Worm (Caenorhabditis elegans) whole organism, L1 larva: Measurements from ENCODE around the gene T05H10.1.

Source experiments
- C04F5.9 ChIP-seq: sonication (generic microtip); optimal IDR thresholded peaks from 2 replicates; lab custom pipeline; 2016; ENCODE audit warnings: missing genetic modification characterization, missing compliant biosample characterization
- C16A3.4 ChIP-seq: fragments of 150-350 bp; optimal IDR thresholded peaks from 2 replicates; lab custom pipeline; 2014; ENCODE audit warnings: missing biosample characterization, missing genetic modification characterization
- F16B12.6 ChIP-seq: fragments of 150-350 bp; optimal IDR thresholded peaks from 2 replicates; lab custom pipeline; 2014; ENCODE audit warnings: missing biosample characterization, missing genetic modification characterization
- Y116A8C.19 ChIP-seq: sonication (generic microtip); optimal IDR thresholded peaks from 2 replicates; lab custom pipeline; 2016; ENCODE audit warnings: missing compliant biosample characterization, missing genetic modification characterization, borderline replicate concordance
- aha-1 ChIP-seq: fragments of 150-350 bp; optimal IDR thresholded peaks from 2 replicates; lab custom pipeline; 2014; ENCODE audit warnings: missing biosample characterization, missing genetic modification characterization
- alr-1 ChIP-seq: fragments of 200-800 bp; sonication (Bioruptor generic); optimal IDR thresholded peaks from 2 replicates; lab custom pipeline; 2018; ENCODE audit warnings: borderline replicate concordance, mild to moderate bottlenecking, missing genetic modification characterization, missing compliant biosample characterization
- ama-1 ChIP-seq: fragments of 150-350 bp; optimal IDR thresholded peaks from 2 replicates; lab custom pipeline; 2014
- ceh-8 ChIP-seq: fragments of 200-800 bp; sonication (Bioruptor generic); optimal IDR thresholded peaks from 2 replicates; lab custom pipeline; 2018; ENCODE audit warnings: mild to moderate bottlenecking, missing genetic modification characterization, moderate library complexity, missing compliant biosample characterization
- ceh-82 ChIP-seq, 3 experiments: fragments of 150-350 bp in 1 of 3; sonication (generic microtip) in 2 of 3; optimal IDR thresholded peaks; 2 replicates each; lab custom pipeline; 2014 to 2017; ENCODE audit warnings: missing biosample characterization in 3 of 3, missing genetic modification characterization in 3 of 3
- ceh-88 ChIP-seq: fragments of 200-800 bp; sonication (Bioruptor generic); IDR thresholded peaks from 2 replicates; pipeline ENCODE4 v1.3.6; 2022; ENCODE audit warnings: missing genetic modification characterization, missing compliant biosample characterization
- ceh-90 ChIP-seq: sonication (generic microtip); optimal IDR thresholded peaks from 2 replicates; lab custom pipeline; 2016; ENCODE audit warnings: missing genetic modification characterization, missing compliant biosample characterization
- ces-1 ChIP-seq: fragments of 150-350 bp; optimal IDR thresholded peaks from 2 replicates; lab custom pipeline; 2014; ENCODE audit warnings: missing biosample characterization, missing genetic modification reagents, missing genetic modification characterization
- dpl-1 ChIP-seq, 3 experiments: fragments of 150-350 bp in 2 of 3; sonication (generic microtip) in 1 of 3; optimal IDR thresholded peaks; 2 replicates each; lab custom pipeline; 2014 to 2017; ENCODE audit warnings: missing biosample characterization in 3 of 3, missing genetic modification characterization in 3 of 3, missing genetic modification reagents in 3 of 3
- efl-1 ChIP-seq, 4 experiments: fragments of 150-350 bp; optimal IDR thresholded peaks in 3 of 4; peaks in 1 of 4; 1 replicate in 1 of 4; 2 replicates in 3 of 4; lab custom pipeline; 2014; ENCODE audit warnings: missing biosample characterization in 2 of 4, missing genetic modification characterization in 2 of 4, missing genetic modification reagents in 2 of 4
- efl-3 ChIP-seq: fragments of 200-800 bp; sonication (Bioruptor generic); optimal IDR thresholded peaks from 2 replicates; lab custom pipeline; 2018; ENCODE audit warnings: mild to moderate bottlenecking, missing genetic modification characterization, missing compliant biosample characterization
- egl-27 ChIP-seq, 2 experiments: fragments of 150-350 bp in 1 of 2; sonication (generic microtip); optimal IDR thresholded peaks; 3 replicates each; lab custom pipeline; 2017 to 2018; ENCODE audit warnings: missing biosample characterization in 2 of 2, missing genetic modification characterization in 2 of 2, missing genetic modification reagents in 2 of 2
- elt-3 ChIP-seq, 6 experiments: fragments of 150-350 bp in 1 of 6; sonication (generic microtip); optimal IDR thresholded peaks; 2 replicates each; lab custom pipeline; 2017 to 2018; ENCODE audit warnings: missing biosample characterization in 6 of 6, missing genetic modification characterization in 6 of 6, inconsistent platforms in 1 of 6
- fkh-4 ChIP-seq: sonication (generic microtip); optimal IDR thresholded peaks from 2 replicates; lab custom pipeline; 2016; ENCODE audit warnings: missing compliant biosample characterization, missing genetic modification characterization, borderline replicate concordance
- fos-1 ChIP-seq: fragments of 150-350 bp; optimal IDR thresholded peaks from 2 replicates; lab custom pipeline; 2014; ENCODE audit warnings: missing biosample characterization, missing genetic modification characterization
- hlh-17 ChIP-seq: fragments of 200-800 bp; sonication (Bioruptor generic); optimal IDR thresholded peaks from 2 replicates; lab custom pipeline; 2018; ENCODE audit warnings: missing genetic modification characterization, mild to moderate bottlenecking, missing compliant biosample characterization, moderate library complexity, borderline replicate concordance
- hlh-4 ChIP-seq: sonication (generic microtip); optimal IDR thresholded peaks from 2 replicates; lab custom pipeline; 2016; ENCODE audit warnings: mild to moderate bottlenecking, missing genetic modification characterization, missing compliant biosample characterization
- isw-1 ChIP-seq: fragments of 200-800 bp; sonication (Bioruptor generic); IDR thresholded peaks from 2 replicates; pipeline ENCODE4 v1.3.6; 2022; ENCODE audit warnings: missing genetic modification characterization, missing compliant biosample characterization
- lin-13 ChIP-seq: fragments of 150-350 bp; optimal IDR thresholded peaks from 2 replicates; lab custom pipeline; 2014; ENCODE audit warnings: missing biosample characterization, missing genetic modification reagents, missing genetic modification characterization
- lin-35 ChIP-seq, 2 experiments: fragments of 150-350 bp; optimal IDR thresholded peaks; 2 replicates each; lab custom pipeline; 2014; ENCODE audit warnings: missing biosample characterization in 2 of 2, missing genetic modification characterization in 2 of 2, missing genetic modification reagents in 2 of 2
- lin-39 ChIP-seq: fragments of 150-350 bp; optimal IDR thresholded peaks from 2 replicates; lab custom pipeline; 2014; ENCODE audit warnings: missing biosample characterization, missing genetic modification reagents, missing genetic modification characterization
- lir-3 ChIP-seq: sonication (generic microtip); optimal IDR thresholded peaks from 2 replicates; lab custom pipeline; 2016; ENCODE audit warnings: mild to moderate bottlenecking, missing genetic modification characterization, moderate library complexity, missing compliant biosample characterization; ENCODE audit not compliant: poor library complexity
- lsy-2 ChIP-seq, 2 experiments: fragments of 150-350 bp; optimal IDR thresholded peaks; 2 replicates each; lab custom pipeline; 2014; ENCODE audit warnings: missing biosample characterization in 2 of 2, missing genetic modification characterization in 2 of 2
- mab-9 ChIP-seq: fragments of 200-800 bp; sonication (Bioruptor generic); IDR thresholded peaks from 2 replicates; pipeline ENCODE4 v1.3.6; 2022; ENCODE audit warnings: missing genetic modification reagents, missing genetic modification characterization, missing compliant biosample characterization
- mef-2 ChIP-seq: fragments of 150-350 bp; optimal IDR thresholded peaks from 2 replicates; lab custom pipeline; 2014; ENCODE audit warnings: missing biosample characterization, missing genetic modification characterization
- mep-1 ChIP-seq: fragments of 150-350 bp; optimal IDR thresholded peaks from 2 replicates; lab custom pipeline; 2014; ENCODE audit warnings: missing biosample characterization, missing genetic modification characterization
- nhr-11 ChIP-seq: fragments of 150-350 bp; optimal IDR thresholded peaks from 2 replicates; lab custom pipeline; 2014; ENCODE audit warnings: missing biosample characterization, missing genetic modification characterization
- nhr-12 ChIP-seq: sonication (generic microtip); optimal IDR thresholded peaks from 2 replicates; lab custom pipeline; 2017; ENCODE audit warnings: missing biosample characterization, missing genetic modification characterization
- nhr-19 ChIP-seq: fragments of 200-800 bp; sonication (Bioruptor generic); conservative IDR thresholded peaks from 2 replicates; pipeline ENCODE4 v1.3.6; 2022; ENCODE audit warnings: missing genetic modification characterization, missing compliant biosample characterization
- nhr-20 ChIP-seq: sonication (generic microtip); optimal IDR thresholded peaks from 2 replicates; lab custom pipeline; 2016; ENCODE audit warnings: mild to moderate bottlenecking, missing genetic modification characterization, missing compliant biosample characterization
- nhr-237 ChIP-seq: fragments of 150-350 bp; optimal IDR thresholded peaks from 2 replicates; lab custom pipeline; 2014; ENCODE audit warnings: missing biosample characterization, missing genetic modification characterization
- nhr-28 ChIP-seq: fragments of 150-350 bp; optimal IDR thresholded peaks from 2 replicates; lab custom pipeline; 2014; ENCODE audit warnings: missing biosample characterization, missing genetic modification characterization
- nhr-71 ChIP-seq: sonication (generic microtip); optimal IDR thresholded peaks from 2 replicates; lab custom pipeline; 2016; ENCODE audit warnings: mild to moderate bottlenecking, missing genetic modification characterization, moderate library complexity, missing compliant biosample characterization
- nhr-77 ChIP-seq: fragments of 150-350 bp; optimal IDR thresholded peaks from 2 replicates; lab custom pipeline; 2014; ENCODE audit warnings: missing biosample characterization, missing genetic modification characterization
- nhr-84 ChIP-seq: sonication (generic microtip); optimal IDR thresholded peaks from 2 replicates; lab custom pipeline; 2017; ENCODE audit warnings: missing biosample characterization, missing genetic modification characterization
- nhr-85 ChIP-seq: sonication (generic microtip); peaks from one replicate; lab custom pipeline; 2016; ENCODE audit warnings: missing genetic modification characterization, inconsistent platforms, missing compliant biosample characterization
- pqm-1 ChIP-seq: sonication (generic microtip); optimal IDR thresholded peaks from 3 replicates; lab custom pipeline; 2017; ENCODE audit warnings: missing biosample characterization, missing genetic modification characterization
- rnt-1 ChIP-seq: sonication (generic microtip); optimal IDR thresholded peaks from 2 replicates; lab custom pipeline; 2016; ENCODE audit warnings: mild to moderate bottlenecking, missing genetic modification characterization, moderate library complexity, missing compliant biosample characterization
- skn-1 ChIP-seq: fragments of 150-350 bp; optimal IDR thresholded peaks from 2 replicates; lab custom pipeline; 2014; ENCODE audit warnings: missing biosample characterization, missing genetic modification characterization
- snpc-4 ChIP-seq: fragments of 150-350 bp; optimal IDR thresholded peaks from 2 replicates; lab custom pipeline; 2014; ENCODE audit warnings: missing biosample characterization, missing genetic modification characterization
- sup-37 ChIP-seq: fragments of 200-800 bp; sonication (Bioruptor generic); optimal IDR thresholded peaks from 2 replicates; lab custom pipeline; 2018; ENCODE audit warnings: mild to moderate bottlenecking, missing genetic modification characterization, missing compliant biosample characterization
- unc-130 ChIP-seq: fragments of 150-350 bp; optimal IDR thresholded peaks from 2 replicates; lab custom pipeline; 2017; ENCODE audit warnings: missing biosample characterization, missing genetic modification characterization, inconsistent platforms
- unc-30 ChIP-seq: sonication (generic microtip); optimal IDR thresholded peaks from 2 replicates; lab custom pipeline; 2017; ENCODE audit warnings: missing biosample characterization, missing genetic modification characterization
- unc-86 ChIP-seq: sonication (generic microtip); optimal IDR thresholded peaks from 2 replicates; lab custom pipeline; 2016; ENCODE audit warnings: missing genetic modification characterization, missing compliant biosample characterization
- vab-15 ChIP-seq: sonication (generic microtip); optimal IDR thresholded peaks from 2 replicates; lab custom pipeline; 2017; ENCODE audit warnings: missing genotype, mild to moderate bottlenecking, missing genetic modification characterization, missing compliant biosample characterization
- zag-1 ChIP-seq: fragments of 150-350 bp; optimal IDR thresholded peaks from 2 replicates; lab custom pipeline; 2014; ENCODE audit warnings: missing biosample characterization, missing genetic modification characterization
- zip-4 ChIP-seq: fragments of 200-800 bp; sonication (Bioruptor generic); optimal IDR thresholded peaks from 2 replicates; lab custom pipeline; 2018; ENCODE audit warnings: mild to moderate bottlenecking, missing genetic modification characterization, moderate library complexity, missing compliant biosample characterization
- ztf-11 ChIP-seq, 2 experiments: sonication (generic microtip); optimal IDR thresholded peaks; 2 replicates each; lab custom pipeline; 2016 to 2017; ENCODE audit warnings: missing genetic modification characterization in 2 of 2, missing biosample characterization in 1 of 2, missing compliant biosample characterization in 1 of 2
- ztf-4 ChIP-seq: fragments of 150-350 bp; optimal IDR thresholded peaks from 2 replicates; lab custom pipeline; 2014; ENCODE audit warnings: missing biosample characterization, missing genetic modification characterization

The T05H10.1 gene

ce11 chrII:8016761-8017160 is 25.6 kb upstream of the T05H10.1 start (continued):
- TF ChIP-seq ceh-90: no peak
- TF ChIP-seq elt-3 (tag; optimal IDR thresholded peaks at IDR 0.05; lab: Kevin White, UChicago): peak in 4 of 6 experiments; percentile 27 to 98 (median 65)
- TF ChIP-seq fkh-4 (tag; lab: Kevin White, UChicago): no peak
- TF ChIP-seq zag-1 (tag; lab: Kevin White, UChicago): no peak
- no peak for TF ChIP-seq nhr-237 (tag; lab: Kevin White, UChicago)
- no peak for TF ChIP-seq sup-37 (GFP tag; lab: Kevin White, UChicago)
- 0 out of 2 replicates have a peak, but pooled peaks have one; percentile 39 for TF ChIP-seq mab-9 (GFP tag; lab: Robert Waterston, UW)
- TF ChIP-seq unc-130 (tag; lab: Kevin White, UChicago): peak; percentile 66
- TF ChIP-seq ceh-8: no peak
- TF ChIP-seq efl-3 (GFP tag; lab: Kevin White, UChicago): no peak
- peak; percentile 35 to 86 for TF ChIP-seq lin-35 (GFP tag; optimal IDR thresholded peaks at IDR 0.05; lab: Kevin White, UChicago)
- peak; percentile 67 for TF ChIP-seq ztf-4 (tag; lab: Kevin White, UChicago)
- peak; percentile 81 for TF ChIP-seq mep-1
- no peak for TF ChIP-seq ces-1
- TF ChIP-seq efl-1 (optimal IDR thresholded peaks at IDR 0.05; lab: Kevin White, UChicago): peak; percentile 17 to 43
- peak; percentile 7 to 95 for TF ChIP-seq efl-1 (GFP tag; optimal IDR thresholded peaks at IDR 0.05 in 1 of 2; lab: Kevin White, UChicago)
- TF ChIP-seq zip-4 (GFP tag; lab: Kevin White, UChicago): no peak
- no peak for TF ChIP-seq isw-1
- peak; percentile 83 for TF ChIP-seq vab-15
- TF ChIP-seq F16B12.6 (tag; lab: Kevin White, UChicago): no peak
- TF ChIP-seq lsy-2 (tag; optimal IDR thresholded peaks at IDR 0.05; lab: Kevin White, UChicago): peak; percentile 46 to 82
- TF ChIP-seq mef-2: no peak
- no peak for TF ChIP-seq fos-1 (tag; lab: Kevin White, UChicago)
- no peak for TF ChIP-seq nhr-12
- peak; percentile 23 to 39 for TF ChIP-seq egl-27 (tag; optimal IDR thresholded peaks at IDR 0.05; lab: Kevin White, UChicago)
- TF ChIP-seq nhr-85 (tag; lab: Kevin White, UChicago): peak; percentile 99
- TF ChIP-seq lir-3 (tag; lab: Kevin White, UChicago): peak; percentile 65
- peak in 1 of 3 experiments; percentile 27 for TF ChIP-seq ceh-82 (tag; optimal IDR thresholded peaks at IDR 0.05; lab: Kevin White, UChicago)
- no peak for TF ChIP-seq alr-1 (tag; lab: Kevin White, UChicago)
- TF ChIP-seq aha-1 (tag; lab: Kevin White, UChicago): no peak
- peak; percentile 56 for TF ChIP-seq lin-13
- TF ChIP-seq nhr-20 (tag; lab: Kevin White, UChicago): peak; percentile 97
- TF ChIP-seq unc-86 (tag; lab: Kevin White, UChicago): no peak
- peak; percentile 32 for TF ChIP-seq ama-1
- no peak for TF ChIP-seq nhr-84 (tag; lab: Kevin White, UChicago)
- peak; percentile 64 for TF ChIP-seq skn-1 (tag; lab: Kevin White, UChicago)
- TF ChIP-seq ztf-11 (tag; optimal IDR thresholded peaks at IDR 0.05; lab: Kevin White, UChicago): no peak
- no peak for TF ChIP-seq rnt-1 (tag; lab: Kevin White, UChicago)
- TF ChIP-seq nhr-71 (tag; lab: Kevin White, UChicago): peak; percentile 93
- TF ChIP-seq C16A3.4 (tag; lab: Kevin White, UChicago): peak; percentile 74
- TF ChIP-seq hlh-17 (GFP tag; lab: Kevin White, UChicago): no peak
- TF ChIP-seq lin-39 (tag; lab: Kevin White, UChicago): peak; percentile 6
- TF ChIP-seq nhr-19 (GFP tag; lab: Robert Waterston, UW): peak; percentile 80
- TF ChIP-seq Y116A8C.19: no peak
- peak; percentile 23 for TF ChIP-seq snpc-4 (tag; lab: Kevin White, UChicago)
- no peak for TF ChIP-seq nhr-11 (tag; lab: Kevin White, UChicago)
- no peak for TF ChIP-seq nhr-77 (tag; lab: Kevin White, UChicago)
- no peak for TF ChIP-seq unc-30 (tag; lab: Kevin White, UChicago)
- TF ChIP-seq nhr-28 (tag; lab: Kevin White, UChicago): no peak
- TF ChIP-seq dpl-1 (GFP tag; optimal IDR thresholded peaks at IDR 0.05; lab: Kevin White, UChicago): peak in 2 of 3 experiments; percentile 52 to 57
- TF ChIP-seq hlh-4 (tag; lab: Kevin White, UChicago): no peak
- TF ChIP-seq pqm-1 (tag; lab: Kevin White, UChicago): no peak
- peak; percentile 22; the same call in 1 of the 2 replicates for TF ChIP-seq ceh-88
- no peak for TF ChIP-seq C04F5.9 (tag; lab: Kevin White, UChicago)
